Fruit fly (Drosophila melanogaster) whole organism, prepupa: ENCODE results near the gene CG11964.

Experiments used
- Blimp-1 ChIP-seq: fragments of 200-800 bp; sonication (Bioruptor generic); optimal IDR thresholded peaks from 3 replicates; lab custom pipeline; 2017; ENCODE audit warnings: missing biosample characterization, missing genetic modification characterization, mild to moderate bottlenecking, moderate library complexity, missing genetic modification reagents
- CG10669 ChIP-seq: fragments of 200-800 bp; sonication (Bioruptor generic); optimal IDR thresholded peaks from 3 replicates; lab custom pipeline; 2018; ENCODE audit warnings: missing biosample characterization, mild to moderate bottlenecking, missing genetic modification characterization, moderate library complexity
- CG11294 ChIP-seq: fragments of 200-800 bp; sonication (Bioruptor generic); IDR thresholded peaks from 2 replicates; pipeline ENCODE4 v1.3.6; 2022; ENCODE audit warnings: missing biosample characterization, missing genetic modification characterization
- CG11762 ChIP-seq: fragments of 200-800 bp; sonication (Bioruptor generic); optimal IDR thresholded peaks from 3 replicates; lab custom pipeline; 2016; ENCODE audit warnings: missing biosample characterization, missing genetic modification characterization; ENCODE audit not compliant: insufficient read depth
- CG15336 ChIP-seq: fragments of 200-800 bp; sonication (Bioruptor generic); IDR thresholded peaks from 2 replicates; pipeline ENCODE4 v1.3.6; 2022; ENCODE audit warnings: missing biosample characterization, missing genetic modification characterization
- CG1621 ChIP-seq: fragments of 200-800 bp; sonication (Bioruptor generic); optimal IDR thresholded peaks from 3 replicates; lab custom pipeline; 2018; ENCODE audit warnings: missing biosample characterization, mild to moderate bottlenecking, missing genetic modification characterization
- CG16779 ChIP-seq: fragments of 200-800 bp; sonication (Bioruptor generic); optimal IDR thresholded peaks from 3 replicates; lab custom pipeline; 2017; ENCODE audit warnings: missing biosample characterization, mild to moderate bottlenecking, missing genetic modification characterization
- CG3032 ChIP-seq: fragments of 200-800 bp; optimal IDR thresholded peaks from 2 replicates; lab custom pipeline; 2019; ENCODE audit warnings: missing biosample characterization, mild to moderate bottlenecking, missing genetic modification characterization, moderate library complexity
- CG32006 ChIP-seq: fragments of 200-800 bp; sonication (Bioruptor generic); optimal IDR thresholded peaks from 3 replicates; lab custom pipeline; 2017; ENCODE audit warnings: missing biosample characterization, mild to moderate bottlenecking, missing genetic modification characterization
- CG34406 ChIP-seq: fragments of 200-800 bp; sonication (Bioruptor generic); optimal IDR thresholded peaks from 3 replicates; lab custom pipeline; 2016; ENCODE audit warnings: missing biosample characterization, missing genetic modification characterization
- CG4318 ChIP-seq: fragments of 200-800 bp; sonication (Bioruptor generic); optimal IDR thresholded peaks from 3 replicates; lab custom pipeline; 2017; ENCODE audit warnings: missing biosample characterization, mild to moderate bottlenecking, missing genetic modification characterization
- CG6163 ChIP-seq: fragments of 200-800 bp; sonication (Bioruptor generic); IDR thresholded peaks from 3 replicates; pipeline ENCODE4 v1.3.6; 2022; ENCODE audit warnings: missing biosample characterization, missing genetic modification characterization
- CG6276 ChIP-seq: fragments of 200-800 bp; sonication (Bioruptor generic); optimal IDR thresholded peaks from 2 replicates; lab custom pipeline; 2017; ENCODE audit warnings: missing biosample characterization, mild to moderate bottlenecking, missing genetic modification characterization
- CG6792 ChIP-seq: fragments of 200-800 bp; sonication (Bioruptor generic); optimal IDR thresholded peaks from 3 replicates; lab custom pipeline; 2016; ENCODE audit warnings: missing biosample characterization, missing genetic modification characterization
- CG6808 ChIP-seq: fragments of 200-800 bp; sonication (Bioruptor generic); optimal IDR thresholded peaks from 3 replicates; lab custom pipeline; 2017; ENCODE audit warnings: missing biosample characterization, missing genetic modification characterization, mild to moderate bottlenecking, moderate library complexity, missing genetic modification reagents
- CG6854 ChIP-seq: fragments of 200-800 bp; sonication (Bioruptor generic); optimal IDR thresholded peaks from 2 replicates; lab custom pipeline; 2017; ENCODE audit warnings: missing biosample characterization, mild to moderate bottlenecking, missing genetic modification characterization
- CG7368 ChIP-seq: fragments of 200-800 bp; sonication (Bioruptor generic); optimal IDR thresholded peaks from 3 replicates; lab custom pipeline; 2016; ENCODE audit warnings: missing biosample characterization, missing genetic modification characterization
- CG8119 ChIP-seq: fragments of 200-800 bp; sonication (Bioruptor generic); IDR thresholded peaks from 3 replicates; pipeline ENCODE4 v1.3.6; 2022; ENCODE audit warnings: missing biosample characterization, missing genetic modification characterization
- CG8319 ChIP-seq: fragments of 200-800 bp; sonication (Bioruptor generic); optimal IDR thresholded peaks from 3 replicates; lab custom pipeline; 2016; ENCODE audit warnings: missing biosample characterization, missing genetic modification characterization
- Eip75B ChIP-seq: fragments of 200-800 bp; sonication (Bioruptor generic); optimal IDR thresholded peaks from 3 replicates; lab custom pipeline; 2016; ENCODE audit warnings: missing biosample characterization, missing genetic modification characterization
- Eip78C ChIP-seq: fragments of 200-800 bp; sonication (Bioruptor generic); peaks from one replicate; lab custom pipeline; 2016; ENCODE audit warnings: missing biosample characterization, missing genetic modification characterization
- Ets96B ChIP-seq: fragments of 200-800 bp; optimal IDR thresholded peaks from 2 replicates; lab custom pipeline; 2019; ENCODE audit warnings: missing biosample characterization, mild to moderate bottlenecking, missing genetic modification characterization, moderate library complexity
- Gug ChIP-seq: fragments of 200-800 bp; sonication (Bioruptor generic); IDR thresholded peaks from 2 replicates; pipeline ENCODE4 v1.3.6; 2022; ENCODE audit warnings: missing biosample characterization, missing genetic modification characterization
- Hr39 ChIP-seq: fragments of 200-800 bp; sonication (Bioruptor generic); optimal IDR thresholded peaks from 2 replicates; lab custom pipeline; 2016; ENCODE audit warnings: missing biosample characterization, missing genetic modification characterization
- Hr4 ChIP-seq: fragments of 200-800 bp; sonication (Bioruptor generic); optimal IDR thresholded peaks from 3 replicates; lab custom pipeline; 2016; ENCODE audit warnings: missing biosample characterization, missing genetic modification characterization
- Lpt ChIP-seq: fragments of 200-800 bp; sonication (Bioruptor generic); optimal IDR thresholded peaks from 3 replicates; lab custom pipeline; 2016; ENCODE audit warnings: missing biosample characterization, missing genetic modification characterization
- Smox ChIP-seq: fragments of 200-800 bp; sonication (Bioruptor generic); optimal IDR thresholded peaks from 3 replicates; lab custom pipeline; 2016; ENCODE audit warnings: missing biosample characterization, missing genetic modification characterization
- Sox102F ChIP-seq: fragments of 200-800 bp; sonication (Bioruptor generic); optimal IDR thresholded peaks from 2 replicates; lab custom pipeline; 2016; ENCODE audit warnings: missing biosample characterization, mild to moderate bottlenecking, missing genetic modification characterization
- Sox14 ChIP-seq: fragments of 200-800 bp; sonication (Bioruptor generic); optimal IDR thresholded peaks from 3 replicates; lab custom pipeline; 2016; ENCODE audit warnings: missing biosample characterization, missing genetic modification characterization
- Sox15 ChIP-seq: fragments of 200-800 bp; sonication (Bioruptor generic); optimal IDR thresholded peaks from 3 replicates; lab custom pipeline; 2016; ENCODE audit warnings: missing biosample characterization, missing genetic modification characterization
- achi ChIP-seq: fragments of 200-800 bp; sonication (Bioruptor generic); optimal IDR thresholded peaks from 3 replicates; lab custom pipeline; 2016; ENCODE audit warnings: missing biosample characterization, missing genetic modification characterization
- acj6 ChIP-seq: fragments of 200-800 bp; sonication (Bioruptor generic); optimal IDR thresholded peaks from 3 replicates; lab custom pipeline; 2016; ENCODE audit warnings: missing biosample characterization, missing genetic modification characterization
- cyc ChIP-seq: fragments of 200-800 bp; sonication (Bioruptor generic); optimal IDR thresholded peaks from 3 replicates; lab custom pipeline; 2016; ENCODE audit warnings: missing biosample characterization, missing genetic modification characterization
- dac ChIP-seq: fragments of 200-800 bp; sonication (Bioruptor generic); optimal IDR thresholded peaks from 2 replicates; lab custom pipeline; 2017; ENCODE audit warnings: missing biosample characterization, mild to moderate bottlenecking, missing genetic modification characterization
- dsx ChIP-seq: fragments of 200-800 bp; optimal IDR thresholded peaks from 3 replicates; lab custom pipeline; 2019; ENCODE audit warnings: missing biosample characterization, mild to moderate bottlenecking, missing genetic modification characterization, moderate library complexity; ENCODE audit not compliant: poor library complexity, severe bottlenecking
- eg ChIP-seq: fragments of 200-800 bp; sonication (Bioruptor generic); IDR thresholded peaks from 3 replicates; pipeline ENCODE4 v1.3.6; 2022; ENCODE audit warnings: missing biosample characterization, missing genetic modification characterization
- esn ChIP-seq: fragments of 200-800 bp; sonication (Bioruptor generic); optimal IDR thresholded peaks from 2 replicates; lab custom pipeline; 2016; ENCODE audit warnings: missing biosample characterization, mild to moderate bottlenecking, missing genetic modification characterization, moderate library complexity
- fd59A ChIP-seq: fragments of 200-800 bp; sonication (Bioruptor generic); optimal IDR thresholded peaks from 2 replicates; lab custom pipeline; 2017; ENCODE audit warnings: missing biosample characterization, mild to moderate bottlenecking, missing genetic modification characterization, missing genetic modification reagents
- fd85E ChIP-seq: fragments of 200-800 bp; sonication (Bioruptor generic); optimal IDR thresholded peaks from 3 replicates; lab custom pipeline; 2016; ENCODE audit warnings: missing biosample characterization, missing genetic modification characterization
- fkh ChIP-seq: fragments of 200-800 bp; sonication (Bioruptor generic); optimal IDR thresholded peaks from 3 replicates; lab custom pipeline; 2017; ENCODE audit warnings: missing biosample characterization, mild to moderate bottlenecking, missing genetic modification characterization, moderate library complexity
- lz ChIP-seq: fragments of 200-800 bp; sonication (Bioruptor generic); optimal IDR thresholded peaks from 3 replicates; lab custom pipeline; 2016; ENCODE audit warnings: missing biosample characterization, missing genetic modification characterization
- pdm3 ChIP-seq: fragments of 200-800 bp; sonication (Bioruptor generic); optimal IDR thresholded peaks from 3 replicates; lab custom pipeline; 2016; ENCODE audit warnings: missing biosample characterization, missing genetic modification characterization
- salr ChIP-seq, 2 experiments: fragments of 200-800 bp; sonication (Bioruptor generic); optimal IDR thresholded peaks; 3 replicates each; lab custom pipeline; 2016 to 2018; ENCODE audit warnings: missing biosample characterization in 2 of 2, missing genetic modification characterization in 2 of 2, mild to moderate bottlenecking in 1 of 2
- spab ChIP-seq: fragments of 200-800 bp; sonication (Bioruptor generic); optimal IDR thresholded peaks from 2 replicates; lab custom pipeline; 2017; ENCODE audit warnings: missing biosample characterization, mild to moderate bottlenecking, missing genetic modification characterization, missing genetic modification reagents
- ss ChIP-seq, 2 experiments: fragments of 200-800 bp; sonication (Bioruptor generic); optimal IDR thresholded peaks; 2 replicates in 1 of 2; 3 replicates in 1 of 2; lab custom pipeline; 2017 to 2018; ENCODE audit warnings: mild to moderate bottlenecking in 2 of 2, missing biosample characterization in 2 of 2, missing genetic modification characterization in 2 of 2, moderate library complexity in 1 of 2
- svp ChIP-seq: fragments of 200-800 bp; sonication (Bioruptor generic); peaks from one replicate; lab custom pipeline; 2016; ENCODE audit warnings: missing biosample characterization, missing genetic modification characterization
- topi ChIP-seq: fragments of 200-800 bp; sonication (Bioruptor generic); optimal IDR thresholded peaks from 3 replicates; lab custom pipeline; 2016; ENCODE audit warnings: missing biosample characterization, missing genetic modification characterization

CG11964 gene

DNA sequence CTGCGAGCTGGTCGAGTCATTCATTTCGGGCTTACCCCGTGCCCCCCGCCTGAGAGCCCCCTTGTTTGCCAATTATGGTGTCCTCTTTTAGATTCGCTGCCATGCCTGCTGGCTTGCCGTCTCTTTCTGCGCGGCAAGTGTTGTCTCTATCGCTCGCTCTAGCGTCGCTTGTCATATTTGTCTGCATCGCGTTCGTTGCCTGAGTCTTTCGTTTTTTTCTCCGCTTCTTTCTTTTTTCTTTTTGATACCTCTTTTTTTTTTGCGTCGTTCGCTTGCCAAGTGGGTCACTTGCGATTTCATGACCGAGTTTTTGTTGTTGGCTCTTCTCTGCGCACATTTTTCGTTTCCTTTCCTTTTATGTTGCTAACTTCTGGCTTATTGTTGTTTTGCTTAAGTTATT lies 27.0 kb upstream of the CG11964 start (continued):
- TF ChIP-seq Eip75B (peak; percentile 72), topi (no peak), CG4318 (GFP tag; lab: Kevin White, UChicago) (no peak), CG32006 (GFP tag; lab: Kevin White, UChicago) (peak; percentile 41), CG6808 (GFP tag; lab: Kevin White, UChicago) (peak; percentile 43), Ets96B (tag; lab: Kevin White, UChicago) (peak; percentile 12), cyc (GFP tag; lab: Kevin White, UChicago) (no peak), CG15336 (GFP tag; lab: Robert Waterston, UW) (peak; percentile 64), CG11294 (GFP tag; lab: Robert Waterston, UW) (no peak), CG8319 (GFP tag; lab: Kevin White, UChicago) (no peak), CG6163 (peak; percentile 62), salr (GFP tag; optimal IDR thresholded peaks at IDR 0.05; lab: Kevin White, UChicago) (peak in 1 of 2 experiments; percentile 39), CG16779 (tag; lab: Kevin White, UChicago) (peak; percentile 50), fd85E (GFP tag; lab: Kevin White, UChicago) (no peak), spab (GFP tag; lab: Kevin White, UChicago) (peak; percentile 9), Gug (GFP tag; lab: Robert Waterston, UW) (no peak)

dm6 chr3R:8970707-8971106 lies 25.9 kb upstream of the CG11964 start:
- TF ChIP-seq salr (GFP tag; optimal IDR thresholded peaks at IDR 0.05; lab: Kevin White, UChicago) (no peak), dsx (no peak), CG34406 (GFP tag; lab: Kevin White, UChicago) (no peak), fd85E (GFP tag; lab: Kevin White, UChicago) (no peak), Ets96B (tag; lab: Kevin White, UChicago) (no peak), Lpt (GFP tag; lab: Kevin White, UChicago) (no peak), CG8119 (no peak)

dm6 chr3R:8969926-8970306 lies 25.1 kb upstream of the CG11964 start:
- no peak for TF ChIP-seq CG6792 (GFP tag; lab: Kevin White, UChicago)
- no peak for TF ChIP-seq CG6808 (GFP tag; lab: Kevin White, UChicago)
- TF ChIP-seq Hr39: peak; percentile 21
- no peak for TF ChIP-seq eg (GFP tag; lab: Robert Waterston, UW)
- TF ChIP-seq lz (GFP tag; lab: Kevin White, UChicago): peak; percentile 10
- no peak for TF ChIP-seq dac (GFP tag; lab: Kevin White, UChicago)
- no peak for TF ChIP-seq CG1621
- no peak for TF ChIP-seq ss (GFP tag; optimal IDR thresholded peaks at IDR 0.05; lab: Kevin White, UChicago)
- peak; percentile 13 for TF ChIP-seq Hr4 (GFP tag; lab: Kevin White, UChicago)
- TF ChIP-seq esn (GFP tag; lab: Kevin White, UChicago): peak; percentile 46
- TF ChIP-seq topi: no peak
- TF ChIP-seq CG10669 (GFP tag; lab: Kevin White, UChicago): no peak
- peak; percentile 75 for TF ChIP-seq Eip78C
- TF ChIP-seq Blimp-1 (GFP tag; lab: Kevin White, UChicago): no peak
- peak; percentile 13 for TF ChIP-seq acj6
- no peak for TF ChIP-seq Sox14 (GFP tag; lab: Kevin White, UChicago)
- TF ChIP-seq fkh (GFP tag; lab: Kevin White, UChicago): no peak
- TF ChIP-seq fd85E (GFP tag; lab: Kevin White, UChicago): no peak
- TF ChIP-seq CG32006 (GFP tag; lab: Kevin White, UChicago): peak; percentile 50
- TF ChIP-seq cyc (GFP tag; lab: Kevin White, UChicago): no peak
- no peak for TF ChIP-seq Lpt (GFP tag; lab: Kevin White, UChicago)
- no peak for TF ChIP-seq CG7368 (GFP tag; lab: Kevin White, UChicago)
- TF ChIP-seq CG8319 (GFP tag; lab: Kevin White, UChicago): no peak
- no peak for TF ChIP-seq Sox15 (GFP tag; lab: Kevin White, UChicago)
- no peak for TF ChIP-seq fd59A (GFP tag; lab: Kevin White, UChicago)
- peak; percentile 76 for TF ChIP-seq svp
- TF ChIP-seq achi (GFP tag; lab: Kevin White, UChicago): no peak
- no peak for TF ChIP-seq CG15336 (GFP tag; lab: Robert Waterston, UW)
- TF ChIP-seq Gug (GFP tag; lab: Robert Waterston, UW): no peak
- TF ChIP-seq Sox102F: peak; percentile 28
- TF ChIP-seq CG6276 (GFP tag; lab: Kevin White, UChicago): no peak
- TF ChIP-seq CG11762 (GFP tag; lab: Kevin White, UChicago): no peak
- TF ChIP-seq CG6854 (GFP tag; lab: Kevin White, UChicago): no peak
- TF ChIP-seq Smox (GFP tag; lab: Kevin White, UChicago): peak; percentile 41
- peak; percentile 15 for TF ChIP-seq pdm3
- TF ChIP-seq CG3032: no peak
- no peak for TF ChIP-seq salr (GFP tag; optimal IDR thresholded peaks at IDR 0.05; lab: Kevin White, UChicago)
